Worm (Caenorhabditis elegans): Measurements from ENCODE around the gene C16D9.3.

ce11 chrV:8282933-8283332 lies 43.1 kb upstream of the C16D9.3 start:
- TF ChIP-seq unc-62 (GFP tag; optimal IDR thresholded peaks at IDR 0.05) (no peak), aha-1 (tag; optimal IDR thresholded peaks at IDR 0.05) (no peak), snpc-4 (tag; optimal IDR thresholded peaks at IDR 0.05) (no peak), lsy-2 (tag; optimal IDR thresholded peaks at IDR 0.05) (no peak), elt-3 (tag; optimal IDR thresholded peaks at IDR 0.05) (no peak), nhr-237 (tag; optimal IDR thresholded peaks at IDR 0.05) (no peak), fkh-10 (GFP tag; optimal IDR thresholded peaks at IDR 0.05) (no peak), ama-1 (optimal IDR thresholded peaks at IDR 0.05) (no peak), ceh-8 (GFP tag; optimal IDR thresholded peaks at IDR 0.05) (no peak), rnt-1 (tag; optimal IDR thresholded peaks at IDR 0.05) (no peak), ceh-82 (tag; optimal IDR thresholded peaks at IDR 0.05) (no peak), alr-1 (tag; optimal IDR thresholded peaks at IDR 0.05; ENCODE audit: borderline replicate concordance) (no peak), lin-13 (GFP tag; optimal IDR thresholded peaks at IDR 0.05) (no peak)
